Worm (Caenorhabditis elegans) whole organism, L4/young adult: ENCODE measurements around the gene lys-1.

Source experiments
- W03F9.2 ChIP-seq: fragments of 150-350 bp; optimal IDR thresholded peaks from 2 replicates; lab custom pipeline; 2014; ENCODE audit warnings: missing biosample characterization, missing genetic modification characterization
- dao-5 ChIP-seq: sonication (generic microtip); optimal IDR thresholded peaks from 2 replicates; lab custom pipeline; 2016; ENCODE audit warnings: missing genotype, missing genetic modification characterization, moderate library complexity, missing compliant biosample characterization
- him-1 ChIP-seq: sonication (generic microtip); optimal IDR thresholded peaks from 2 replicates; lab custom pipeline; 2016; ENCODE audit warnings: missing genotype, missing genetic modification reagents, missing genetic modification characterization, missing compliant biosample characterization

ce11 chrV:10283444-10283843, 5.7 kb downstream of the lys-1 start, which contains the start of gene lys-3:
- TF ChIP-seq dao-5 (tag; lab: Kevin White, UChicago) (no peak), W03F9.2 (no peak), him-1 (tag; lab: Kevin White, UChicago) (no peak)
